Worm (Caenorhabditis elegans): ENCODE data around the gene F14H3.15.

The F14H3.15 gene

DNA sequence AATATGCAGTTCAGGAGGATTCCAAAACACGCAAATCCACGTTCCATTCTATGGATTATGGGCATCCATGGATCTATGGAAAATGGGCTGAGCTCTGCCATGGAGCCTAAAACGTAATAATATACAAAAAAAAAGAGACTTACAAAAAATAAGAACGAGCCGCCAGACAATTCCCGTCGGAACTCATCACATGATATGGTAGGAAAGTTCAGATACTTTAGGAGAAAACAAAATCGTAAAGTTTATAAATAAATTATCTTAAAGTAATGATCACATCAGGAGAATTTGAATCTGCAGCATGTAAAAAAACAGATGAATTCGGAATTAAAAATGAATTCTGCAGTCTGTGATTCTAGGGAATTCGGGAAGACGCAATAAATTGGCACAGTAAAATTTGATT is 44.4 kb downstream of the F14H3.15 start, which contains the start of gene str-232:
Gene str-232, minus strand, starts transcription at position 101 of the 400 bp plus-strand sequence.
- TF ChIP-seq nhr-2 (tag; optimal IDR thresholded peaks at IDR 0.05) (no peak), mep-1 (tag; optimal IDR thresholded peaks at IDR 0.05) (no peak), lin-13 (tag; optimal IDR thresholded peaks at IDR 0.05) (no peak), mab-5 (tag; optimal IDR thresholded peaks at IDR 0.05) (no peak), elt-1 (tag; optimal IDR thresholded peaks at IDR 0.05; ENCODE audit: borderline replicate concordance, insufficient read depth) (no peak), lin-32 (GFP tag; optimal IDR thresholded peaks at IDR 0.05) (no peak), nhr-12 (tag; optimal IDR thresholded peaks at IDR 0.05) (no peak), drap-1 (GFP tag; optimal IDR thresholded peaks at IDR 0.05) (no peak), ceh-43 (GFP tag; optimal IDR thresholded peaks at IDR 0.05) (no peak), ces-1 (GFP tag; optimal IDR thresholded peaks at IDR 0.05) (no peak), unc-120 (tag; optimal IDR thresholded peaks at IDR 0.05; ENCODE audit: poor library complexity, severe bottlenecking) (no peak), flh-1 (GFP tag; optimal IDR thresholded peaks at IDR 0.05) (no peak), ceh-83 (GFP tag; optimal IDR thresholded peaks at IDR 0.05) (no peak), tbx-8 (GFP tag; optimal IDR thresholded peaks at IDR 0.05) (no peak), lsy-2 (tag; optimal IDR thresholded peaks at IDR 0.05) (no peak), elt-3 (tag; optimal IDR thresholded peaks at IDR 0.05) (no peak), snpc-4 (tag; optimal IDR thresholded peaks at IDR 0.05) (no peak), sem-2 (GFP tag; optimal IDR thresholded peaks at IDR 0.05) (no peak)

Data from whole organism, mixed stage, embryonic.